Worm (Caenorhabditis elegans) whole organism, L1 larva: ENCODE data around the gene smg-9.

ENCODE experiments used
- C34B4.2 ChIP-seq: sonication (generic microtip); optimal IDR thresholded peaks from 2 replicates; lab custom pipeline; 2017; ENCODE audit warnings: mild to moderate bottlenecking, missing genetic modification characterization, missing compliant biosample characterization
- F16B12.6 ChIP-seq: fragments of 150-350 bp; optimal IDR thresholded peaks from 2 replicates; lab custom pipeline; 2014; ENCODE audit warnings: missing biosample characterization, missing genetic modification characterization
- alr-1 ChIP-seq: fragments of 200-800 bp; sonication (Bioruptor generic); optimal IDR thresholded peaks from 2 replicates; lab custom pipeline; 2018; ENCODE audit warnings: borderline replicate concordance, mild to moderate bottlenecking, missing genetic modification characterization, missing compliant biosample characterization
- ama-1 ChIP-seq: fragments of 150-350 bp; optimal IDR thresholded peaks from 2 replicates; lab custom pipeline; 2014
- ceh-63 ChIP-seq: fragments of 200-800 bp; sonication (Bioruptor generic); optimal IDR thresholded peaks from 2 replicates; lab custom pipeline; 2018; ENCODE audit warnings: mild to moderate bottlenecking, missing genetic modification characterization, missing compliant biosample characterization
- ceh-8 ChIP-seq: fragments of 200-800 bp; sonication (Bioruptor generic); optimal IDR thresholded peaks from 2 replicates; lab custom pipeline; 2018; ENCODE audit warnings: mild to moderate bottlenecking, missing genetic modification characterization, moderate library complexity, missing compliant biosample characterization
- dpl-1 ChIP-seq, 3 experiments: fragments of 150-350 bp in 2 of 3; sonication (generic microtip) in 1 of 3; optimal IDR thresholded peaks; 2 replicates each; lab custom pipeline; 2014 to 2017; ENCODE audit warnings: missing biosample characterization in 3 of 3, missing genetic modification characterization in 3 of 3, missing genetic modification reagents in 3 of 3
- efl-1 ChIP-seq, 4 experiments: fragments of 150-350 bp; optimal IDR thresholded peaks in 3 of 4; peaks in 1 of 4; 1 replicate in 1 of 4; 2 replicates in 3 of 4; lab custom pipeline; 2014; ENCODE audit warnings: missing biosample characterization in 2 of 4, missing genetic modification characterization in 2 of 4, missing genetic modification reagents in 2 of 4
- egl-13 ChIP-seq: sonication (generic microtip); optimal IDR thresholded peaks from 2 replicates; lab custom pipeline; 2016; ENCODE audit warnings: missing genotype, missing genetic modification reagents, missing genetic modification characterization, missing compliant biosample characterization
- elt-3 ChIP-seq, 6 experiments: fragments of 150-350 bp in 1 of 6; sonication (generic microtip); optimal IDR thresholded peaks; 2 replicates each; lab custom pipeline; 2017 to 2018; ENCODE audit warnings: missing biosample characterization in 6 of 6, missing genetic modification characterization in 6 of 6, inconsistent platforms in 1 of 6
- fkh-10 ChIP-seq: sonication (generic microtip); optimal IDR thresholded peaks from 2 replicates; lab custom pipeline; 2017; ENCODE audit warnings: missing biosample characterization, missing genetic modification reagents, missing genetic modification characterization
- grh-1 ChIP-seq: fragments of 200-800 bp; sonication (Bioruptor generic); IDR thresholded peaks from 2 replicates; pipeline ENCODE4 v1.3.6; 2022; ENCODE audit warnings: missing genetic modification reagents, missing genetic modification characterization, missing compliant biosample characterization
- hlh-17 ChIP-seq: fragments of 200-800 bp; sonication (Bioruptor generic); optimal IDR thresholded peaks from 2 replicates; lab custom pipeline; 2018; ENCODE audit warnings: missing genetic modification characterization, mild to moderate bottlenecking, missing compliant biosample characterization, moderate library complexity, borderline replicate concordance
- jun-1 ChIP-seq: fragments of 150-350 bp; optimal IDR thresholded peaks from 2 replicates; lab custom pipeline; 2014; ENCODE audit warnings: missing biosample characterization, missing genetic modification reagents, missing genetic modification characterization
- lin-35 ChIP-seq, 2 experiments: fragments of 150-350 bp; optimal IDR thresholded peaks; 2 replicates each; lab custom pipeline; 2014; ENCODE audit warnings: missing biosample characterization in 2 of 2, missing genetic modification characterization in 2 of 2, missing genetic modification reagents in 2 of 2
- mab-9 ChIP-seq: fragments of 200-800 bp; sonication (Bioruptor generic); IDR thresholded peaks from 2 replicates; pipeline ENCODE4 v1.3.6; 2022; ENCODE audit warnings: missing genetic modification reagents, missing genetic modification characterization, missing compliant biosample characterization
- mep-1 ChIP-seq: fragments of 150-350 bp; optimal IDR thresholded peaks from 2 replicates; lab custom pipeline; 2014; ENCODE audit warnings: missing biosample characterization, missing genetic modification characterization
- nhr-12 ChIP-seq: sonication (generic microtip); optimal IDR thresholded peaks from 2 replicates; lab custom pipeline; 2017; ENCODE audit warnings: missing biosample characterization, missing genetic modification characterization
- nhr-19 ChIP-seq: fragments of 200-800 bp; sonication (Bioruptor generic); conservative IDR thresholded peaks from 2 replicates; pipeline ENCODE4 v1.3.6; 2022; ENCODE audit warnings: missing genetic modification characterization, missing compliant biosample characterization
- nhr-237 ChIP-seq: fragments of 150-350 bp; optimal IDR thresholded peaks from 2 replicates; lab custom pipeline; 2014; ENCODE audit warnings: missing biosample characterization, missing genetic modification characterization
- nhr-47 ChIP-seq: sonication (generic microtip); optimal IDR thresholded peaks from 2 replicates; lab custom pipeline; 2016; ENCODE audit warnings: mild to moderate bottlenecking, missing genetic modification characterization, moderate library complexity, missing compliant biosample characterization
- nhr-76 ChIP-seq: sonication (generic microtip); optimal IDR thresholded peaks from 2 replicates; lab custom pipeline; 2017; ENCODE audit warnings: missing biosample characterization, missing genetic modification characterization
- pax-3 ChIP-seq: fragments of 200-800 bp; sonication (Bioruptor generic); optimal IDR thresholded peaks from 2 replicates; lab custom pipeline; 2018; ENCODE audit warnings: mild to moderate bottlenecking, missing genetic modification characterization, moderate library complexity, missing compliant biosample characterization
- pqm-1 ChIP-seq: sonication (generic microtip); optimal IDR thresholded peaks from 3 replicates; lab custom pipeline; 2017; ENCODE audit warnings: missing biosample characterization, missing genetic modification characterization
- snpc-4 ChIP-seq: fragments of 150-350 bp; optimal IDR thresholded peaks from 2 replicates; lab custom pipeline; 2014; ENCODE audit warnings: missing biosample characterization, missing genetic modification characterization
- snu-23 ChIP-seq: sonication (generic microtip); optimal IDR thresholded peaks from 2 replicates; lab custom pipeline; 2016; ENCODE audit warnings: missing genetic modification characterization, missing compliant biosample characterization
- sox-4 ChIP-seq: sonication (generic microtip); optimal IDR thresholded peaks from 2 replicates; lab custom pipeline; 2016; ENCODE audit warnings: missing genetic modification characterization, missing compliant biosample characterization
- sptf-1 ChIP-seq: fragments of 150-350 bp; optimal IDR thresholded peaks from 2 replicates; lab custom pipeline; 2014; ENCODE audit warnings: missing biosample characterization, missing genetic modification characterization
- sup-37 ChIP-seq: fragments of 200-800 bp; sonication (Bioruptor generic); optimal IDR thresholded peaks from 2 replicates; lab custom pipeline; 2018; ENCODE audit warnings: mild to moderate bottlenecking, missing genetic modification characterization, missing compliant biosample characterization
- swsn-7 ChIP-seq: sonication (generic microtip); optimal IDR thresholded peaks from 2 replicates; lab custom pipeline; 2016; ENCODE audit warnings: missing genetic modification characterization, missing compliant biosample characterization
- unc-30 ChIP-seq: sonication (generic microtip); optimal IDR thresholded peaks from 2 replicates; lab custom pipeline; 2017; ENCODE audit warnings: missing biosample characterization, missing genetic modification characterization
- unc-62 ChIP-seq: fragments of 150-350 bp; optimal IDR thresholded peaks from 2 replicates; lab custom pipeline; 2014; ENCODE audit warnings: missing biosample characterization, missing genetic modification reagents, missing genetic modification characterization
- unc-98 ChIP-seq: fragments of 200-800 bp; sonication (Bioruptor generic); IDR thresholded peaks from 2 replicates; pipeline ENCODE4 v1.3.6; 2022; ENCODE audit warnings: missing genetic modification characterization, missing compliant biosample characterization
- vab-15 ChIP-seq: sonication (generic microtip); optimal IDR thresholded peaks from 2 replicates; lab custom pipeline; 2017; ENCODE audit warnings: missing genotype, mild to moderate bottlenecking, missing genetic modification characterization, missing compliant biosample characterization
- xbp-1 ChIP-seq: sonication (generic microtip); optimal IDR thresholded peaks from 2 replicates; lab custom pipeline; 2016; ENCODE audit warnings: missing genetic modification characterization, missing compliant biosample characterization
- zag-1 ChIP-seq: fragments of 150-350 bp; optimal IDR thresholded peaks from 2 replicates; lab custom pipeline; 2014; ENCODE audit warnings: missing biosample characterization, missing genetic modification characterization
- ztf-11 ChIP-seq, 2 experiments: sonication (generic microtip); optimal IDR thresholded peaks; 2 replicates each; lab custom pipeline; 2016 to 2017; ENCODE audit warnings: missing genetic modification characterization in 2 of 2, missing biosample characterization in 1 of 2, missing compliant biosample characterization in 1 of 2
- ztf-4 ChIP-seq: fragments of 150-350 bp; optimal IDR thresholded peaks from 2 replicates; lab custom pipeline; 2014; ENCODE audit warnings: missing biosample characterization, missing genetic modification characterization

smg-9 gene

ce11 chrII:14794935-14795454 lies 42.3 kb upstream of the smg-9 start, which contains the start of gene eif-3.B (continued):
- TF ChIP-seq jun-1 (peak; percentile 87), hlh-17 (GFP tag; lab: Kevin White, UChicago) (peak; percentile 55), nhr-237 (peak; percentile 86), elt-3 (tag; optimal IDR thresholded peaks at IDR 0.05; lab: Kevin White, UChicago) (peak in 4 of 6 experiments; percentile 12 to 90 (median 68))
- TF ChIP-seq, all 84 proteins: peak for 71

- TF ChIP-seq nhr-12 (tag; lab: Kevin White, UChicago), result no peak
These were observed 39.8 kb upstream of the smg-9 start for ce11 chrII:14792470-14792869.

- TF ChIP-seq sox-4 (tag; lab: Kevin White, UChicago) (no peak), sptf-1 (tag; lab: Kevin White, UChicago) (no peak), vab-15 (tag; lab: Kevin White, UChicago) (no peak), unc-30 (tag; lab: Kevin White, UChicago) (no peak), nhr-19 (GFP tag; lab: Robert Waterston, UW) (no peak), mep-1 (tag; lab: Kevin White, UChicago) (no peak), unc-98 (GFP tag; lab: Robert Waterston, UW) (no peak), ama-1 (no peak), mab-9 (GFP tag; lab: Robert Waterston, UW) (no peak), pax-3 (no peak), egl-13 (tag; lab: Kevin White, UChicago) (no peak), snpc-4 (tag; lab: Kevin White, UChicago) (no peak), ceh-63 (no peak), fkh-10 (no peak), dpl-1 (GFP tag; optimal IDR thresholded peaks at IDR 0.05; lab: Kevin White, UChicago) (no peak), nhr-76 (no peak), unc-62 (GFP tag; lab: Kevin White, UChicago) (no peak), nhr-47 (no peak), C34B4.2 (tag; lab: Kevin White, UChicago) (no peak), ztf-4 (tag; lab: Kevin White, UChicago) (no peak)
These were observed 38.1 kb upstream of the smg-9 start, which contains the start of gene Y54E2A.10 for ce11 chrII:14790751-14791150. Gene Y54E2A.10 (plus strand): TSS chrII:14791051.

- TF ChIP-seq unc-98 (GFP tag; lab: Robert Waterston, UW) (no peak), ceh-8 (GFP tag; lab: Kevin White, UChicago) (no peak), fkh-10 (no peak), alr-1 (tag; lab: Kevin White, UChicago) (no peak), xbp-1 (tag; lab: Kevin White, UChicago) (no peak), sup-37 (GFP tag; lab: Kevin White, UChicago) (no peak), pqm-1 (tag; lab: Kevin White, UChicago) (no peak), ama-1 (no peak), lin-35 (GFP tag; optimal IDR thresholded peaks at IDR 0.05; lab: Kevin White, UChicago) (no peak), grh-1 (GFP tag; lab: Robert Waterston, UW) (no peak), mab-9 (GFP tag; lab: Robert Waterston, UW) (no peak), sptf-1 (tag; lab: Kevin White, UChicago) (no peak), nhr-237 (no peak), zag-1 (tag; lab: Kevin White, UChicago) (no peak), efl-1 (optimal IDR thresholded peaks at IDR 0.05; lab: Kevin White, UChicago) (no peak), efl-1 (GFP tag; optimal IDR thresholded peaks at IDR 0.05 in 1 of 2; lab: Kevin White, UChicago) (no peak), swsn-7 (tag; lab: Kevin White, UChicago) (no peak), ztf-11 (tag; optimal IDR thresholded peaks at IDR 0.05; lab: Kevin White, UChicago) (no peak), snu-23 (GFP tag; lab: Kevin White, UChicago) (no peak), F16B12.6 (tag; lab: Kevin White, UChicago) (no peak), C34B4.2 (tag; lab: Kevin White, UChicago) (no peak)
These were observed 33.3 kb upstream of the smg-9 start, which contains the start of gene Y54E2A.9 for ce11 chrII:14785906-14786305. Gene Y54E2A.9 (minus strand): TSS chrII:14786006.
